Worm (Caenorhabditis elegans): ENCODE measurements around the gene F44A2.3.
"Not testable (repeated sequence)": the region's sequence is repeated elsewhere in the genome, so short reads cannot be mapped to it uniquely, and the experiment has no call there.

DNA sequence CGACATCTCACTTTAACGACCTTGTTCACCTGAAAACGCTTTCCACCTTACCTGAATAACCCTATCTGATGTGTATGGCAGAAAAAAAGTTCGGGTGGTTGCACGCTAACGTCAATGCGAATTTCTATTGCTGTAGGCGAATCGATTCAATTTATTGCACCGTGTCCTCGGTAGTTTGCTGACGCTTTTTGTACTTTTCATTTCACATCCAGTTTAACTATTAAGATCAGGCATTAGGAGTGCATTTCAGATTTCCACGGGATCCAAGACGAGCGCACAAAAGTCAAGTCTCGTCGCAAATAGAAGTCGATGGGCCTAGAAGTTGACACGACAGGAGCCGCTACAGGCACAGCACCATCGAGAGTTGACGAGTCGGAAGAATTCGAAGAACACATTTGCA is 37.1 kb downstream of the F44A2.3 start:
- not testable (repeated sequence) for TF ChIP-seq egl-27, nhr-76, nhr-28, mep-1 (tag; optimal IDR thresholded peaks at IDR 0.05)
